Fruit fly (Drosophila melanogaster) Kc167 (cell line): ENCODE results near the gene smog.

ENCODE experiments used
- Myc ChIP-seq: fragments of >200 bp; optimal IDR thresholded peaks from 2 replicates; lab custom pipeline; 2017; ENCODE audit warnings: missing external identifiers
- Sin3A ChIP-seq: fragments of >200 bp; optimal IDR thresholded peaks from 2 replicates; lab custom pipeline; 2018; ENCODE audit warnings: missing external identifiers
- h ChIP-seq: fragments of >200 bp; optimal IDR thresholded peaks from 3 replicates; lab custom pipeline; 2018; ENCODE audit warnings: missing external identifiers
- insv ChIP-seq: fragments of >200 bp; optimal IDR thresholded peaks from 3 replicates; lab custom pipeline; 2018; ENCODE audit warnings: missing external identifiers
- psq ChIP-seq: fragments of >200 bp; optimal IDR thresholded peaks from 2 replicates; lab custom pipeline; 2017; ENCODE audit warnings: missing external identifiers
- ttk ChIP-seq: sonication (Bioruptor generic); optimal IDR thresholded peaks from 2 replicates; lab custom pipeline; 2017; ENCODE audit warnings: missing external identifiers

DNA sequence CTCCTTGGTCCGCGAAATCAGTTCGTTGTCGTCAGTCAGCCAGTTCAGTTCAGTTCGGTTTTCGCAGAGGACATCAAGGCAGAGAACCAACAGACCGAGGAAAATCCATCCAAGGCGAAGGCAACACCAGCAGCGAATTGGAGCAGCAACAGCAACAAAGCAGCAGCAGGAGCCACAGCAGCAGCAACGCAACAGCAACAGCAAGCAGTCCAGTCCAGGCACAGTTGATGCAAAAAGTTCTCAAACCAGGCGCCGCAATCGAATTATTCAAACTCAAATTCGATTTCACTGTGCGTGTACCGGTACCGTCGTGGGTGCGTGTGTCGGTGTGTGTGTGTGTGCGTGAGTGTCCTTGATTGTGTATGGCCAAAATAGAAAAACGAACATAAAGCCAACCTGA is 30.9 kb upstream of the smog start, which contains the start of gene CG15628:
- TF ChIP-seq psq (lab: Kevin White, UChicago) (no peak), Myc (lab: Kevin White, UChicago) (no peak), insv (lab: Kevin White, UChicago) (no peak), ttk (lab: Kevin White, UChicago) (no peak), h (lab: Kevin White, UChicago) (no peak), Sin3A (no peak)
